Worm (Caenorhabditis elegans) whole organism, L4/young adult: ENCODE results near the gene ZK6.6.

Experiments
- dao-5 ChIP-seq: sonication (generic microtip); optimal IDR thresholded peaks from 2 replicates; lab custom pipeline; 2016; ENCODE audit warnings: missing genotype, missing genetic modification characterization, moderate library complexity, missing compliant biosample characterization
- him-1 ChIP-seq: sonication (generic microtip); optimal IDR thresholded peaks from 2 replicates; lab custom pipeline; 2016; ENCODE audit warnings: missing genotype, missing genetic modification reagents, missing genetic modification characterization, missing compliant biosample characterization

- TF ChIP-seq him-1 = no peak
- TF ChIP-seq dao-5 (tag; lab: Kevin White, UChicago) = no peak
Observed at ce11 chrV:360068-360467, 28.4 kb upstream of the ZK6.6 start.
